Worm (Caenorhabditis elegans): Measurements from ENCODE around the gene Y54F10BM.3.

The Y54F10BM.3 gene

DNA sequence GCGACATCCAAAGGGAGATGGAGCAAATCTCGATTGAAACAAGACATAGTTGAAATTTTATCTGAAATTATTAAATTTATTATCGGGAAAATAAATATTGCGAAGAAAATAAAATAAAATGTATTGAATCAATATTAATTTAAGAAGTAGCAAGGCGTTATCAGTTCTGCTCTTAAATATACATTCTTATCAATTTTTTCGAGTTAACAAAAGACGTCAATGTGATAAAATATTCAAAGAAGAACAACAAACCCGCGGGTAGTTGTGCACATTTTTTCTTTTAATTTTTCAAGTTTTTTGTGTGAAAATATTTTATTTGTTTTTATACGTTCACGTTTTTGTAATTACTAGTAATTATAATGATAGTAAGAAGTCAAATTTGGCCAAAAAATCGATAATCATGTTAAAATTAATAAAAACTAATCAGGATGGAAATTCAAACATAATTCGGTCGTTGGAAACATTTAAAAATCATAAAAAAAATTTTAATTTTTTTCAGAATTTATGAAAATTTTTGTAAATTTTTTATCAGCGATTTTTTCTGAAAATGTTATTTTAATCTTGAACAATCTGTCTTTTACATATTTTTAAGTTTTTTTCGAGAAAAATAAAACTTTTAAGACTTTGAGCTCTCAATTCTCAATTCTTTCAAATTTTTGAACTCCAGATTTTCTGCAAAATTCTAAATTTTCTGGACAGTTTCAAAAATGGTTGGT, 15.7 kb upstream of the Y54F10BM.3 start, which contains the start of gene fbxa-9:
Gene fbxa-9 (plus strand): TSS at position 666 of the 716 bp plus-strand sequence.
- TF ChIP-seq ets-7 (tag; optimal IDR thresholded peaks at IDR 0.05) (no peak), B0310.2 (tag; optimal IDR thresholded peaks at IDR 0.05) (no peak)

DNA sequence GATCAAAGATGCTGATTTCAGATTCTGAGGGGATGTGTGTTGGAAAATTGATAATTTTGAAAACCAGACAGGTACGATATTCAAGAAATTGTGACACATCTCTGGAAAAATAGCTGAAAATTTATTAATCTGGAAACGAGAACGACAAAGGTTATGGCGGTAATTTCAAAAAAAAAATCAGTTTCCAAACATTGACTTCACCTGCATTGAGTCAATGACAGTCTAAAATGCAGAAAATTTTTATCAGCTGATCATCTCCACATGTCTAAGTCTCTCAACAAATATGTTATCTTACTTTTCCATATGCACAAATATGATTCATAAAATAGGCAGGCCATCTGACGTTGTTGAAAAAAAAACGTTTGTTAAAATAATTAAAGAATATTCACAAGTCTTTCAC, 9.8 kb upstream of the Y54F10BM.3 start, which contains the start of gene fbxa-48:
Gene fbxa-48 (minus strand): TSS at position 101 of the 400 bp plus-strand sequence.
- TF ChIP-seq tbx-37 (GFP tag; conservative IDR thresholded peaks at IDR 0.05) (no peak), sea-1 (GFP tag; conservative IDR thresholded peaks at IDR 0.05) (no peak), hmbx-1 (tag; optimal IDR thresholded peaks at IDR 0.05) (no peak), hnd-1 (tag; optimal IDR thresholded peaks at IDR 0.05) (no peak), B0310.2 (tag; optimal IDR thresholded peaks at IDR 0.05) (no peak), scrt-1 (GFP tag; IDR thresholded peaks at IDR 0.05) (no peak), ceh-13 (GFP tag; optimal IDR thresholded peaks at IDR 0.05) (no peak), tra-4 (tag; optimal IDR thresholded peaks at IDR 0.05) (no peak), ceh-36 (tag; optimal IDR thresholded peaks at IDR 0.05) (no peak), ets-7 (tag; optimal IDR thresholded peaks at IDR 0.05) (no peak), F13C5.2 (tag; optimal IDR thresholded peaks at IDR 0.05) (no peak), ama-1 (optimal IDR thresholded peaks at IDR 0.05) (no peak), aly-1 (tag; optimal IDR thresholded peaks at IDR 0.05) (no peak), flt-1 (GFP tag; IDR thresholded peaks at IDR 0.05) (no peak), pes-1 (GFP tag; IDR thresholded peaks at IDR 0.05) (no peak), tbx-11 (GFP tag; IDR thresholded peaks at IDR 0.05) (no peak), hmg-4 (GFP tag; optimal IDR thresholded peaks at IDR 0.05) (no peak)

DNA sequence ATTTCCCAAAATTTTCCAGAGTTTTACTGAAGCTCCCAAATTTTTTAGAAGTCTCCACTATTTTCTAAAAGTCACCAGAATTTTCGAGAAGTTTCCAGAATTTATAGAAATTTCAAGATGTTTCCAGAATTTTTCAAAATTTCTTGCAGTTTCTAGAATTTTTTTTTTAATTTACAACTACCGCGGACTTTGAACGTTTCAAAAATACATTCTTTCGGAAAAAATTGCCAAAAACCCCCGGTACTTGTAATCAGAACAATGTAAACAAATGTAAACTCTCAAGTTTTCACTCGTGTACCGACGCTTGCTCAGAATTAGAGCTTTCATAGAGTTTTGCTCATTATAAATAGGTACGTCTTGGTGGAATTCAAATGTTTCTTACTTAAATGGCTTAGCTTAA, 9.1 kb upstream of the Y54F10BM.3 start, which contains the start of gene fbxa-39:
Gene fbxa-39 (plus strand): TSS at position 301 of the 400 bp plus-strand sequence.
- TF ChIP-seq ama-1 (optimal IDR thresholded peaks at IDR 0.05) = no peak

DNA sequence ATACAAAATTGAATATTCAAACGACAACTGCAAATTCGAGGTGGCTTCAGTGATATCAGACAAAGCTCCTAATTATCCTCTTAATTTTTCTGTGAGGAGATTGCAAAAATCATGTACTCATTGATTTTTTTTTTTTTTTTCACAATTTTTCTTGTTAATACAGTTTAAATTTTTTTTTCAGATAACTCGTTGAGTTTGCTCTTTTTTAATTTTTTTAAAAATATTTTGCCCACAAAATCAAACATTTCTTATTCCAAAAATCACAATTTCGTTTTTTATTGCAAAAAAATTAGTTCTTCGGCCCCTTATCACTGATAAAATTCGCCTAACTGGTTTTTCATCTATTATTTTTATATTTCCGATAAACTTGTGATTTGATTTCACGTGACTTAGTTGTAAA, 5.0 kb upstream of the Y54F10BM.3 start, which contains the start of gene Y54F10BM.21:
Gene Y54F10BM.21 (plus strand): TSS at position 301 of the 400 bp plus-strand sequence.
- TF ChIP-seq B0310.2 (tag; optimal IDR thresholded peaks at IDR 0.05) (no peak), ceh-13 (GFP tag; optimal IDR thresholded peaks at IDR 0.05) (no peak), F13C5.2 (tag; optimal IDR thresholded peaks at IDR 0.05) (no peak), hmbx-1 (tag; optimal IDR thresholded peaks at IDR 0.05) (no peak), flt-1 (GFP tag; IDR thresholded peaks at IDR 0.05) (no peak), ama-1 (optimal IDR thresholded peaks at IDR 0.05) (no peak), tra-4 (tag; optimal IDR thresholded peaks at IDR 0.05) (no peak), scrt-1 (GFP tag; IDR thresholded peaks at IDR 0.05) (no peak), tbx-11 (GFP tag; IDR thresholded peaks at IDR 0.05) (no peak), aly-1 (tag; optimal IDR thresholded peaks at IDR 0.05) (no peak), hnd-1 (tag; optimal IDR thresholded peaks at IDR 0.05) (no peak), ceh-36 (tag; optimal IDR thresholded peaks at IDR 0.05) (no peak), ets-7 (tag; optimal IDR thresholded peaks at IDR 0.05) (no peak), hmg-4 (GFP tag; optimal IDR thresholded peaks at IDR 0.05) (no peak), pes-1 (GFP tag; IDR thresholded peaks at IDR 0.05) (no peak), tbx-37 (GFP tag; conservative IDR thresholded peaks at IDR 0.05) (no peak), sea-1 (GFP tag; conservative IDR thresholded peaks at IDR 0.05) (no peak)

DNA sequence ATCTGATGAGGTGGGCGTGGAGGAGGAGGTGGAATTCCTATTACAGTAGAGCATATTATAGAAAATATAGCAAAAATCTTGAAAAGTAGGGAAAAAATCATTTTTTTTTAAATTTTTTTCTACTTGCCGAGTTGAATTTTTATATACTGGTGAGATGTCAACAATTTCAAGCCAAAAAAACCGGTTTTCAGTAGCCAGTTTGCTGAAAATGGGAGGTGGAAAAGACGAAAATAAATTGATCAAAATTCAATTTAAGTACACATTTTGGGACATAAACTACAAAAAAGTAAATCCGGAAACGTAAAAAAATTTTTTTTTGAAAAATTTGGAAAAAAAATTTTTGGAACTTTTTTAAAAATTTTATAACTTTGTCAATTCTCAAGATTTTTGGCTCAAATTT, 2.4 kb upstream of the Y54F10BM.3 start, which contains the start of gene Y54F10BM.23:
Gene Y54F10BM.23 (minus strand): TSS at position 101 of the 400 bp plus-strand sequence.
- TF ChIP-seq pes-1 (GFP tag; IDR thresholded peaks at IDR 0.05) (no peak), ceh-36 (tag; optimal IDR thresholded peaks at IDR 0.05) (no peak), ceh-13 (GFP tag; optimal IDR thresholded peaks at IDR 0.05) (no peak), tbx-37 (GFP tag; conservative IDR thresholded peaks at IDR 0.05) (no peak)

DNA sequence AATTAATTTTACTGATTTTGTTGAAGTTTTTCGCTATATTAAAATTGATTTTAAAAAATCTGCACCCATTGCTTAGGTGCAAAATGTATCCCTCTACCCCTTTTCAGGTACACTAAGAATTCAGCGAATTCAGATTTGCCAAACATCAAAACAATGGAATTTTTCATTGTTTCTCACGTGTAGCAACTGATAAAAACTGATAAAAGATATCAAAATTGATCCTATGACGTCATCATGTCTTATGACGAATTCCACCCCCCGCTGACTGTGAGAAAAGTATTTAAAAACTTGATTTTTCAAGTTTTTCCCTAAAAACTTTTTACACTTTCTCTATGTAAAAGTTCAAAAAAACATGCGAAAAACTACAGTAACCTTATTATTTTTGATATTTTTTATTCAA, 1.3 kb upstream of the Y54F10BM.3 start, which contains the start of gene Y54F10BM.22:
Gene Y54F10BM.22 (plus strand): TSS at position 331 of the 400 bp plus-strand sequence.
- no peak for TF ChIP-seq ets-7 (tag; optimal IDR thresholded peaks at IDR 0.05)
- TF ChIP-seq hmg-4 (GFP tag; optimal IDR thresholded peaks at IDR 0.05) = no peak
- no peak for TF ChIP-seq flt-1 (GFP tag; IDR thresholded peaks at IDR 0.05)
- no peak for TF ChIP-seq B0310.2 (tag; optimal IDR thresholded peaks at IDR 0.05)
- TF ChIP-seq sea-1 (GFP tag; conservative IDR thresholded peaks at IDR 0.05) = no peak
- no peak for TF ChIP-seq tbx-11 (GFP tag; IDR thresholded peaks at IDR 0.05)
- TF ChIP-seq ceh-36 (tag; optimal IDR thresholded peaks at IDR 0.05) = no peak
- no peak for TF ChIP-seq tbx-37 (GFP tag; conservative IDR thresholded peaks at IDR 0.05)

DNA sequence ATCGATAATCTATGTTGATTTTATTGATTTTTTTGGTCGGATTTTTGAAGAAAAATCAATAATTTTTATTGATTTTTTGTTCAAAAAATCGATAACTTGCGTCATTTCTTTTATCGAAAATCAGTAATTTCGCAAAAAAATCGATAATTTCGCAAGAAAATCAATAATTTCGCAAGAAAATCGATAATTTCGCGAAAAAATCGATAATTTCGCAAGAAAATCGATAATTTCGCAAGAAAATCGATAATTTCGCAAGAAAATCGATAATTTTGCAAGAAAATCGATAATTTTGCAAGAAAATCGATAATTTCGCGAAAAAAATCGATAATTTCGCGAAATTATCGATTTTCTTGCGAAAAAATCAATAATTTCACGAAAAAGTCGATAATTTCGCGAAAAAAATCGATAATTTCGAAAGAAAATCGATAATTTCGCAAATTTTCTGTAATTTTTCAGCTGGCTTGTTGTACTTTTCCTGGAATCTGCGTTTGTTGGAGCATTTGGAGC, 1.6 kb downstream of the Y54F10BM.3 start:
- TF ChIP-seq sea-1 (GFP tag; conservative IDR thresholded peaks at IDR 0.05) (no peak), tbx-37 (GFP tag; conservative IDR thresholded peaks at IDR 0.05) (no peak), F13C5.2 (tag; optimal IDR thresholded peaks at IDR 0.05) (no peak), hnd-1 (tag; optimal IDR thresholded peaks at IDR 0.05) (no peak), aly-1 (tag; optimal IDR thresholded peaks at IDR 0.05) (no peak), scrt-1 (GFP tag; IDR thresholded peaks at IDR 0.05) (no peak), tra-4 (tag; optimal IDR thresholded peaks at IDR 0.05) (no peak)

DNA sequence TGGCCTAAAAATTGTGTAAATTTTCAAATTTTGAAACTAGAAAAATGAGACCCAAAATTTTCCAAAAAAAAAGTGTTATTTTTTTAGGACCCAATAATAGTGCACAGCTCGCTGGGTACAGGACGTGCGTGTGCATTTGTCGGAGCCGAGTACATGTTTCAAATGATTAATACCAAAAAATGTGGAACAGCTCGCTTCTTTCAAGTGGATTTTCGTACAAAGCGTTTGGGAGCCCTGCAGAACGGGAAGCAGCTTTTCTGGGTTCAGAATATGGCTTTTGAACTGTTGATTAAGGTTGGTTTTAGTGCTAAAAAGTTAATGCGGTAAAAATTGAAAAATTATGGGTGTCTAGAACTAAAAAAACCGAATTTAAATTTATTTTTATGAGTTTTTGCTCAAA, 6.4 kb downstream of the Y54F10BM.3 start:
- TF ChIP-seq flt-1 (GFP tag; IDR thresholded peaks at IDR 0.05) (no peak), hmg-4 (GFP tag; optimal IDR thresholded peaks at IDR 0.05) (no peak), F13C5.2 (tag; optimal IDR thresholded peaks at IDR 0.05) (no peak), ceh-13 (GFP tag; optimal IDR thresholded peaks at IDR 0.05) (no peak), pes-1 (GFP tag; IDR thresholded peaks at IDR 0.05) (no peak), ets-7 (tag; optimal IDR thresholded peaks at IDR 0.05) (no peak), tbx-37 (GFP tag; conservative IDR thresholded peaks at IDR 0.05) (no peak), hnd-1 (tag; optimal IDR thresholded peaks at IDR 0.05) (no peak), sea-1 (GFP tag; conservative IDR thresholded peaks at IDR 0.05) (no peak), ceh-36 (tag; optimal IDR thresholded peaks at IDR 0.05) (no peak), ama-1 (optimal IDR thresholded peaks at IDR 0.05) (no peak), scrt-1 (GFP tag; IDR thresholded peaks at IDR 0.05) (no peak), B0310.2 (tag; optimal IDR thresholded peaks at IDR 0.05) (no peak), tra-4 (tag; optimal IDR thresholded peaks at IDR 0.05) (no peak)

Measured in whole organism, early embryonic.